Worm (Caenorhabditis elegans) whole organism, L4 larva: ENCODE measurements around the gene Y15E3A.4.
A peak's percentile ranks its signal among the peaks of the same experiment; 100 is the strongest.

Experiments
- T26A8.4 ChIP-seq: fragments of 200-800 bp; sonication (Bioruptor generic); IDR thresholded peaks from 2 replicates; pipeline ENCODE4 v1.3.6; 2022; ENCODE audit warnings: missing genetic modification characterization, missing compliant biosample characterization
- fkh-10 ChIP-seq: fragments of 150-350 bp; optimal IDR thresholded peaks from 2 replicates; lab custom pipeline; 2014; ENCODE audit warnings: missing biosample characterization, missing genetic modification reagents, missing genetic modification characterization
- lin-15B ChIP-seq: fragments of 150-350 bp; sonication (generic microtip); optimal IDR thresholded peaks from 3 replicates; lab custom pipeline; 2014; ENCODE audit warnings: missing biosample characterization, missing genetic modification characterization
- lsy-2 ChIP-seq, 2 experiments: fragments of 150-350 bp in 1 of 2; sonication (generic microtip) in 1 of 2; optimal IDR thresholded peaks; 2 replicates each; lab custom pipeline; 2014 to 2017; ENCODE audit warnings: missing biosample characterization in 2 of 2, missing genetic modification characterization in 2 of 2
- tag-97 ChIP-seq: fragments of 200-800 bp; sonication (Bioruptor generic); IDR thresholded peaks from 2 replicates; pipeline ENCODE4 v1.3.6; 2022; ENCODE audit warnings: missing genetic modification characterization, missing compliant biosample characterization
- unc-130 ChIP-seq: sonication (generic microtip); optimal IDR thresholded peaks from 2 replicates; lab custom pipeline; 2016; ENCODE audit warnings: missing genetic modification reagents, missing genetic modification characterization, missing compliant biosample characterization
- unc-62 ChIP-seq, 3 experiments: fragments of 150-350 bp in 1 of 3; sonication (generic microtip); optimal IDR thresholded peaks in 2 of 3; peaks in 1 of 3; 1 replicate in 1 of 3; 2 replicates in 2 of 3; lab custom pipeline; 2014 to 2017; ENCODE audit warnings: missing biosample characterization in 3 of 3, missing genetic modification characterization in 3 of 3, missing genetic modification reagents in 3 of 3, missing genotype in 1 of 3
- zfp-2 ChIP-seq: sonication (generic microtip); optimal IDR thresholded peaks from 2 replicates; lab custom pipeline; 2016; ENCODE audit warnings: mild to moderate bottlenecking, missing genetic modification characterization, missing compliant biosample characterization

- TF ChIP-seq zfp-2 (tag; lab: Kevin White, UChicago) (no peak), tag-97 (no peak), unc-62 (GFP tag; optimal IDR thresholded peaks at IDR 0.05 in 1 of 2; lab: Kevin White, UChicago) (peak in 1 of 2 experiments; percentile 19), unc-62 (tag; optimal IDR thresholded peaks at IDR 0.05; lab: Kevin White, UChicago) (no peak), lsy-2 (tag; optimal IDR thresholded peaks at IDR 0.05; lab: Kevin White, UChicago) (no peak), T26A8.4 (GFP tag; lab: Robert Waterston, UW) (no peak), fkh-10 (GFP tag; lab: Kevin White, UChicago) (no peak), unc-130 (GFP tag; lab: Kevin White, UChicago) (no peak), lin-15B (tag; lab: Kevin White, UChicago) (no peak)
Observed at ce11 chrX:15352871-15353270, 22.1 kb downstream of the Y15E3A.4 start.
